Fruit fly (Drosophila melanogaster) whole organism: ENCODE data around the gene VhaAC39-2.

ENCODE experiments used
- CG8478 ChIP-seq: fragments of >200 bp; optimal IDR thresholded peaks from 2 replicates; lab custom pipeline; 2018; ENCODE audit warnings: inconsistent platforms
- EcR ChIP-seq, 2 experiments: fragments of >200 bp; optimal IDR thresholded peaks; 2 replicates each; lab custom pipeline; 2017; ENCODE audit warnings: missing biosample characterization in 2 of 2, missing genetic modification characterization in 2 of 2, missing genetic modification reagents in 2 of 2
- psq ChIP-seq: fragments of >200 bp; optimal IDR thresholded peaks from 2 replicates; lab custom pipeline; 2017

- TF ChIP-seq CG8478 = no peak
- TF ChIP-seq EcR (GFP tag; optimal IDR thresholded peaks at IDR 0.05; lab: Kevin White, UChicago) = no peak
- no peak for TF ChIP-seq psq (lab: Kevin White, UChicago)
These were observed 11.2 kb upstream of the VhaAC39-2 start for dm6 chr3R:23170335-23170734.
